Fruit fly (Drosophila melanogaster) whole organism, embryonic: Measurements from ENCODE around the gene Irp-1B.

Source experiments
- CG10431 ChIP-seq: fragments of 200-800 bp; sonication (Bioruptor generic); optimal IDR thresholded peaks from 3 replicates; lab custom pipeline; 2018; ENCODE audit warnings: missing biosample characterization, mild to moderate bottlenecking, missing genetic modification characterization
- CG11398 ChIP-seq: fragments of 200-800 bp; sonication (Bioruptor generic); optimal IDR thresholded peaks from 2 replicates; lab custom pipeline; 2016; ENCODE audit warnings: missing biosample characterization, missing genetic modification characterization
- CG1233 ChIP-seq: fragments of 200-800 bp; sonication (Bioruptor generic); optimal IDR thresholded peaks from 4 replicates; lab custom pipeline; 2018; ENCODE audit warnings: missing biosample characterization, mild to moderate bottlenecking, missing genetic modification characterization
- CG2199 ChIP-seq: fragments of 200-800 bp; sonication (Bioruptor generic); IDR thresholded peaks from 3 replicates; pipeline ENCODE4 v1.3.6; 2022; ENCODE audit warnings: missing biosample characterization, missing genetic modification characterization
- Lpt ChIP-seq: fragments of >200 bp; optimal IDR thresholded peaks from 2 replicates; lab custom pipeline; 2018; ENCODE audit warnings: missing biosample characterization, missing genetic modification characterization
- Meics ChIP-seq: fragments of 200-800 bp; sonication (Bioruptor generic); optimal IDR thresholded peaks from 2 replicates; lab custom pipeline; 2017; ENCODE audit warnings: missing biosample characterization, mild to moderate bottlenecking, missing genetic modification characterization
- Oli ChIP-seq: fragments of 200-800 bp; sonication (Bioruptor generic); optimal IDR thresholded peaks from 2 replicates; lab custom pipeline; 2018; ENCODE audit warnings: missing biosample characterization, mild to moderate bottlenecking, missing genetic modification characterization, moderate library complexity
- Sox102F ChIP-seq: fragments of 200-800 bp; sonication (Bioruptor generic); optimal IDR thresholded peaks from 2 replicates; lab custom pipeline; 2018; ENCODE audit warnings: missing biosample characterization, mild to moderate bottlenecking, missing genetic modification characterization, moderate library complexity
- cg ChIP-seq: fragments of 200-800 bp; sonication (Bioruptor generic); optimal IDR thresholded peaks from 3 replicates; lab custom pipeline; 2019; ENCODE audit warnings: missing biosample characterization, mild to moderate bottlenecking, missing genetic modification characterization, moderate library complexity
- chinmo ChIP-seq: fragments of 200-800 bp; sonication (Bioruptor generic); IDR thresholded peaks from 4 replicates; pipeline ENCODE4 v1.3.6; 2022; ENCODE audit warnings: missing biosample characterization, missing genetic modification characterization; ENCODE audit not compliant: partially characterized antibody
- kni ChIP-seq: fragments of 200-800 bp; sonication (Bioruptor generic); optimal IDR thresholded peaks from 3 replicates; lab custom pipeline; 2017; ENCODE audit warnings: mild to moderate bottlenecking, missing biosample characterization, missing genetic modification reagents, missing genetic modification characterization
- mam ChIP-seq: fragments of 200-800 bp; sonication (Bioruptor generic); optimal IDR thresholded peaks from 3 replicates; lab custom pipeline; 2016; ENCODE audit warnings: missing biosample characterization, missing genetic modification characterization
- wek ChIP-seq: fragments of 200-800 bp; sonication (Bioruptor generic); optimal IDR thresholded peaks from 3 replicates; lab custom pipeline; 2018; ENCODE audit warnings: missing biosample characterization, mild to moderate bottlenecking, missing genetic modification characterization, moderate library complexity
- zfh2 ChIP-seq: fragments of 200-800 bp; sonication (Bioruptor generic); optimal IDR thresholded peaks from 2 replicates; lab custom pipeline; 2016; ENCODE audit warnings: missing biosample characterization, missing genetic modification characterization

DNA sequence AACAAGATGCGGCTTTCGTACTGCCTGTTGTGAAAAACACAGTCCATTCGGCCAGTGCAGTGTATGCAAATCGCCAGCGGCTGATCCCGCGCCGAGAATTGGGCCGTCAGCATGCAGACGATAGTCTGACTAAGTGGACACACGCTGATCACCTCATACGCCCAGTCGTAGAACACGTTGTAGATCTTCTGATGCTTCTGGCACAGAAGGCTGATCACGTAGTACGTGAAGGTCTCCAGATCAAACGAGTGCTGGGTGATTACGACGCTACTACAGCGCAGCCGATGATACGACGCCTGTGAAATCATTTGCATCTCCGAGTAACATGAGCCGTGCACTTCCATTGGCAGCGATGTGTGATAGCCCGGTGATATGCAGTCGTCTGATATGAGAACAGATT lies 8.7 kb downstream of the Irp-1B start:
- no peak for TF ChIP-seq cg (GFP tag; lab: Kevin White, UChicago)
- TF ChIP-seq Lpt (GFP tag; lab: Kevin White, UChicago) = no peak
- TF ChIP-seq Oli (tag; lab: Kevin White, UChicago) = no peak
- TF ChIP-seq mam (GFP tag; lab: Kevin White, UChicago) = no peak
- TF ChIP-seq CG10431 (GFP tag; lab: Kevin White, UChicago) = no peak
- TF ChIP-seq kni (GFP tag; lab: Kevin White, UChicago) = no peak
- TF ChIP-seq Meics (GFP tag; lab: Kevin White, UChicago) = no peak
- TF ChIP-seq CG11398 (GFP tag; lab: Kevin White, UChicago) = no peak
- no peak for TF ChIP-seq zfh2
- TF ChIP-seq Sox102F (GFP tag; lab: Kevin White, UChicago) = no peak
- no peak for TF ChIP-seq wek
- no peak for TF ChIP-seq CG1233
- TF ChIP-seq CG2199 = no peak
- TF ChIP-seq chinmo = no peak
